Worm (Caenorhabditis elegans) whole organism, mixed stage, embryonic: ENCODE measurements around the gene R05G9.1.

Source experiments
- M03D4.4 ChIP-seq: sonication (generic microtip); optimal IDR thresholded peaks from 2 replicates; lab custom pipeline; 2017; ENCODE audit warnings: mild to moderate bottlenecking, missing genetic modification characterization, missing compliant biosample characterization
- blmp-1 ChIP-seq: fragments of 150-350 bp; optimal IDR thresholded peaks from 2 replicates; lab custom pipeline; 2014; ENCODE audit warnings: missing biosample characterization, missing genetic modification characterization
- ceh-39 ChIP-seq: fragments of 150-350 bp; optimal IDR thresholded peaks from 2 replicates; lab custom pipeline; 2014; ENCODE audit warnings: missing biosample characterization, missing genetic modification characterization
- ceh-43 ChIP-seq: fragments of 200-800 bp; sonication (Bioruptor generic); optimal IDR thresholded peaks from 2 replicates; lab custom pipeline; 2018; ENCODE audit warnings: mild to moderate bottlenecking, missing genetic modification characterization, moderate library complexity, missing compliant biosample characterization
- ces-1 ChIP-seq: fragments of 150-350 bp; optimal IDR thresholded peaks from 2 replicates; lab custom pipeline; 2014; ENCODE audit warnings: missing biosample characterization, missing genetic modification reagents, missing genetic modification characterization
- drap-1 ChIP-seq: fragments of 200-800 bp; sonication (Bioruptor generic); optimal IDR thresholded peaks from 3 replicates; lab custom pipeline; 2018; ENCODE audit warnings: mild to moderate bottlenecking, missing genetic modification characterization, missing compliant biosample characterization
- elt-1 ChIP-seq: sonication (generic microtip); optimal IDR thresholded peaks from 2 replicates; lab custom pipeline; 2017; ENCODE audit warnings: missing genetic modification characterization, mild to moderate bottlenecking, missing compliant biosample characterization, antibody characterized with exemption, moderate library complexity, borderline replicate concordance; ENCODE audit not compliant: insufficient read depth
- elt-3 ChIP-seq: fragments of 150-350 bp; optimal IDR thresholded peaks from 2 replicates; lab custom pipeline; 2014; ENCODE audit warnings: missing biosample characterization, missing genetic modification characterization
- ham-2 ChIP-seq: fragments of 200-800 bp; sonication (Bioruptor generic); optimal IDR thresholded peaks from 2 replicates; lab custom pipeline; 2018; ENCODE audit warnings: mild to moderate bottlenecking, missing genetic modification characterization, missing compliant biosample characterization
- hlh-1 ChIP-seq: fragments of 150-350 bp; optimal IDR thresholded peaks from 2 replicates; lab custom pipeline; 2014; ENCODE audit warnings: missing biosample characterization, missing genetic modification reagents, missing genetic modification characterization
- lin-13 ChIP-seq: fragments of 150-350 bp; optimal IDR thresholded peaks from 2 replicates; lab custom pipeline; 2014; ENCODE audit warnings: missing biosample characterization, missing genetic modification characterization
- lsy-2 ChIP-seq: fragments of 150-350 bp; optimal IDR thresholded peaks from 2 replicates; lab custom pipeline; 2014; ENCODE audit warnings: missing biosample characterization, missing genetic modification characterization
- mab-5 ChIP-seq: fragments of 150-350 bp; optimal IDR thresholded peaks from 2 replicates; lab custom pipeline; 2014; ENCODE audit warnings: missing biosample characterization, missing genetic modification characterization
- mep-1 ChIP-seq: fragments of 150-350 bp; optimal IDR thresholded peaks from 2 replicates; lab custom pipeline; 2017; ENCODE audit warnings: missing biosample characterization, missing genetic modification reagents, missing genetic modification characterization, inconsistent platforms
- mls-2 ChIP-seq: sonication (generic microtip); optimal IDR thresholded peaks from 2 replicates; lab custom pipeline; 2016; ENCODE audit warnings: mild to moderate bottlenecking, missing genetic modification characterization, moderate library complexity, missing compliant biosample characterization
- nhr-12 ChIP-seq: fragments of 150-350 bp; optimal IDR thresholded peaks from 2 replicates; lab custom pipeline; 2014; ENCODE audit warnings: missing biosample characterization, missing genetic modification characterization
- nhr-237 ChIP-seq: fragments of 150-350 bp; optimal IDR thresholded peaks from 2 replicates; lab custom pipeline; 2014; ENCODE audit warnings: missing biosample characterization, missing genetic modification characterization
- nhr-28 ChIP-seq: fragments of 150-350 bp; optimal IDR thresholded peaks from 2 replicates; lab custom pipeline; 2014; ENCODE audit warnings: missing biosample characterization, missing genetic modification characterization
- nhr-76 ChIP-seq: sonication (generic microtip); optimal IDR thresholded peaks from 2 replicates; lab custom pipeline; 2017; ENCODE audit warnings: missing biosample characterization, missing genetic modification characterization
- pha-4 ChIP-seq: fragments of 150-350 bp; optimal IDR thresholded peaks from 2 replicates; lab custom pipeline; 2018; ENCODE audit warnings: missing biosample characterization, missing genetic modification reagents, missing genetic modification characterization
- sem-2 ChIP-seq: fragments of 200-800 bp; sonication (Bioruptor generic); optimal IDR thresholded peaks from 2 replicates; lab custom pipeline; 2018; ENCODE audit warnings: mild to moderate bottlenecking, missing genetic modification characterization, missing compliant biosample characterization
- snpc-4 ChIP-seq: fragments of 150-350 bp; optimal IDR thresholded peaks from 2 replicates; lab custom pipeline; 2014; ENCODE audit warnings: missing biosample characterization, missing genetic modification characterization
- sptf-1 ChIP-seq: sonication (generic microtip); optimal IDR thresholded peaks from 2 replicates; lab custom pipeline; 2017; ENCODE audit warnings: mild to moderate bottlenecking, missing genetic modification characterization, moderate library complexity, missing compliant biosample characterization
- tbx-8 ChIP-seq: fragments of 200-800 bp; sonication (Bioruptor generic); optimal IDR thresholded peaks from 2 replicates; lab custom pipeline; 2018; ENCODE audit warnings: mild to moderate bottlenecking, missing genetic modification characterization, moderate library complexity, missing compliant biosample characterization
- unc-120 ChIP-seq: sonication (generic microtip); optimal IDR thresholded peaks from 2 replicates; lab custom pipeline; 2017; ENCODE audit warnings: missing genetic modification characterization, missing compliant biosample characterization; ENCODE audit not compliant: poor library complexity, severe bottlenecking
- unc-39 ChIP-seq: fragments of 150-350 bp; optimal IDR thresholded peaks from 2 replicates; lab custom pipeline; 2014; ENCODE audit warnings: missing biosample characterization, missing genetic modification characterization
- unc-62 ChIP-seq: fragments of 150-350 bp; optimal IDR thresholded peaks from 2 replicates; lab custom pipeline; 2014; ENCODE audit warnings: missing biosample characterization, missing genetic modification reagents, missing genetic modification characterization
- zip-8 ChIP-seq: fragments of 150-350 bp; optimal IDR thresholded peaks from 2 replicates; lab custom pipeline; 2014; ENCODE audit warnings: missing biosample characterization, missing genetic modification characterization
- ztf-11 ChIP-seq: fragments of 150-350 bp; optimal IDR thresholded peaks from 2 replicates; lab custom pipeline; 2014; ENCODE audit warnings: missing biosample characterization, missing genetic modification characterization

R05G9.1 gene

DNA sequence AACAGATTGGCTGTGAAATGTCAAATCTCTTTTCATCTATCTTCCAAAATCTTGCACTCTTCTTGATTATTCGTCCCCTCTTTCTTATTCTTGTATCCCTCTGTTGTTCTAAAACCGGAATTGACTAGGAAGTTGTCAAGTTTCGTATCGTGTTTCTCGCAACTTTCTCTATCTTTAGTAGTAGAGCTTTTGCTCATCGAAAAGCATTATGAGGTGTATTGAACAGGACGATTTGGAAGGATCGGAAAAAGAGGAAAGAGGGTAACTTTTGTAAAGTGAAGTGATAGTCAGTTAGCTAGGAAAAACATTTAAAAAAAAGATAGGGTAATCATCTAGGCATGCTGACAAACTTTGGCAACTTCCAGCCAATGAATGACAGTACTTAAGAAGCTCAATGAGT lies 6.5 kb upstream of the R05G9.1 start:
- TF ChIP-seq hlh-1 (tag; lab: Kevin White, UChicago) (no peak), ces-1 (GFP tag; lab: Kevin White, UChicago) (no peak), sem-2 (GFP tag; lab: Kevin White, UChicago) (no peak), tbx-8 (no peak)

- peak; percentile 34 for TF ChIP-seq ces-1 (GFP tag; lab: Kevin White, UChicago)
- no peak for TF ChIP-seq mep-1 (tag; lab: Kevin White, UChicago)
- TF ChIP-seq, all 35 proteins: peak for 1
These were observed 5.8 kb upstream of the R05G9.1 start for ce11 chrII:6497137-6497536.

ce11 chrII:6498609-6499008 lies 4.4 kb upstream of the R05G9.1 start:
- TF ChIP-seq ces-1 (GFP tag; lab: Kevin White, UChicago): peak; percentile 52
- no peak for TF ChIP-seq hlh-1 (tag; lab: Kevin White, UChicago)

ce11 chrII:6499067-6499466 lies 3.9 kb upstream of the R05G9.1 start, which contains the start of gene twk-49:
Gene twk-49, minus strand, starts transcription at chrII:6499167.
- TF ChIP-seq snpc-4 (tag; lab: Kevin White, UChicago) (no peak), ceh-39 (no peak), ham-2 (no peak), drap-1 (GFP tag; lab: Kevin White, UChicago) (no peak), M03D4.4 (no peak), nhr-28 (tag; lab: Kevin White, UChicago) (no peak), lsy-2 (no peak), nhr-237 (tag; lab: Kevin White, UChicago) (no peak), blmp-1 (tag; lab: Kevin White, UChicago) (no peak), pha-4 (no peak), elt-3 (tag; lab: Kevin White, UChicago) (no peak), mls-2 (tag; lab: Kevin White, UChicago) (no peak)

DNA sequence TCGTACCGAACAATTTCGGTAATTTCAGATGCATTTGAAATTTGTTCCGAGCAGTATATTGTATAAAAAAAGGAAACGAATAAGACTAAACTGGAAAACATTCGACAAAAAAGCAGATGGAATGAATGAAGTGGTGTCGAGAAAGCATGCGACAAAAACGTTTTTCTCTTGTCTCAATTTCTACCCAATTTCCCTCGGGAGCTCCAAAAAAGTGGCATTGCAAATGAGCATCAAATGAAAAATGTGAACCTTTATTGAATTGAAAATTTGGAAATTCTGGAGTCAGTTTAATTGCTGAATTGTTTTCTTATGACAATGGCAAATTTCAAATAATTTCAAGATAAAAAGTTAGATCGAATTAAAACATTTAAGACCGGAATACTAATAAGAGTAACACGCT lies 2.8 kb upstream of the R05G9.1 start, which contains the start of gene R05G9.5:
TSS of gene R05G9.5 (minus strand) at position 101 of the 400 bp plus-strand sequence.
- TF ChIP-seq mep-1 (tag; lab: Kevin White, UChicago) (no peak), mls-2 (tag; lab: Kevin White, UChicago) (no peak), hlh-1 (tag; lab: Kevin White, UChicago) (no peak), nhr-12 (no peak), lin-13 (tag; lab: Kevin White, UChicago) (no peak), elt-1 (tag; lab: Kevin White, UChicago) (no peak), elt-3 (tag; lab: Kevin White, UChicago) (no peak), ztf-11 (no peak), sptf-1 (no peak), unc-62 (GFP tag; lab: Kevin White, UChicago) (no peak), mab-5 (no peak), blmp-1 (tag; lab: Kevin White, UChicago) (no peak)
- TF ChIP-seq, all 35 proteins: peak for 0

- no peak for TF ChIP-seq unc-120 (tag; lab: Kevin White, UChicago)
- no peak for TF ChIP-seq nhr-237 (tag; lab: Kevin White, UChicago)
- TF ChIP-seq ces-1 (GFP tag; lab: Kevin White, UChicago): no peak
- TF ChIP-seq lsy-2: no peak
These were observed 1.5 kb upstream of the R05G9.1 start, which contains the start of gene R05G9.3 for ce11 chrII:6501420-6501819. Gene R05G9.3, minus strand, starts transcription at chrII:6501520.

DNA sequence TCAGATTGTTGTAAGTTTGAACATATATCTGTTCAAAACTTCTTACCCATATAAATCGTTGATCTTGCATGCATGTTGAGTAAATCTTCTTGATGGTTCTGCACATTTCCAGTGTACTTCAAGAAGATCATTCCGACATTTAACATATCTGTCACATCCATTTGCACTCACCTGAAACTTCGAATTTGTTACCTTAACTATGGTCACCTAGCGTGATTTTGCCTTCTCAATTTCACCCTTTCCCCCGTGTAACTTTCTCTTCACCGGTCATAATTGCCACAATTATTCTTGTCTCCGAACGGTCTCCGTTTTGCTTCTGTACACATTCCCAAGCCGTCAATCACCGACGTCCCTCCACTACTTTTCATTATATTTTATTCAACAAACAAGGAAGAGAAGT lies 10.4 kb downstream of the R05G9.1 start:
- TF ChIP-seq elt-1 (tag; lab: Kevin White, UChicago) (no peak), tbx-8 (no peak), unc-62 (GFP tag; lab: Kevin White, UChicago) (no peak), lin-13 (tag; lab: Kevin White, UChicago) (no peak), ces-1 (GFP tag; lab: Kevin White, UChicago) (no peak), nhr-76 (tag; lab: Kevin White, UChicago) (no peak), unc-120 (tag; lab: Kevin White, UChicago) (no peak), ham-2 (no peak), ztf-11 (no peak), ceh-39 (no peak), nhr-12 (no peak), mls-2 (tag; lab: Kevin White, UChicago) (no peak), hlh-1 (tag; lab: Kevin White, UChicago) (no peak), blmp-1 (tag; lab: Kevin White, UChicago) (no peak), zip-8 (tag; lab: Kevin White, UChicago) (no peak), unc-39 (no peak), ceh-43 (GFP tag; lab: Kevin White, UChicago) (no peak)
- TF ChIP-seq, all 35 proteins: peak for 0
